Worm (Caenorhabditis elegans) whole organism, early embryonic: Measurements from ENCODE around the gene decr-1.3.

Source experiments
- ama-1 ChIP-seq: fragments of 150-350 bp; optimal IDR thresholded peaks from 2 replicates; lab custom pipeline; 2014
- ceh-36 ChIP-seq: sonication (generic microtip); optimal IDR thresholded peaks from 2 replicates; lab custom pipeline; 2016; ENCODE audit warnings: missing genetic modification characterization, inconsistent platforms, missing compliant biosample characterization
- hmbx-1 ChIP-seq: sonication (generic microtip); optimal IDR thresholded peaks from 2 replicates; lab custom pipeline; 2016; ENCODE audit warnings: mild to moderate bottlenecking, missing genetic modification characterization, missing compliant biosample characterization
- pes-1 ChIP-seq: fragments of 200-800 bp; sonication (Bioruptor generic); IDR thresholded peaks from 2 replicates; pipeline ENCODE4 v1.3.6; 2022; ENCODE audit warnings: missing genetic modification reagents, missing genetic modification characterization, missing compliant biosample characterization
- scrt-1 ChIP-seq: fragments of 200-800 bp; sonication (Bioruptor generic); IDR thresholded peaks from 2 replicates; pipeline ENCODE4 v1.3.6; 2022; ENCODE audit warnings: missing genetic modification characterization, missing compliant biosample characterization

DNA sequence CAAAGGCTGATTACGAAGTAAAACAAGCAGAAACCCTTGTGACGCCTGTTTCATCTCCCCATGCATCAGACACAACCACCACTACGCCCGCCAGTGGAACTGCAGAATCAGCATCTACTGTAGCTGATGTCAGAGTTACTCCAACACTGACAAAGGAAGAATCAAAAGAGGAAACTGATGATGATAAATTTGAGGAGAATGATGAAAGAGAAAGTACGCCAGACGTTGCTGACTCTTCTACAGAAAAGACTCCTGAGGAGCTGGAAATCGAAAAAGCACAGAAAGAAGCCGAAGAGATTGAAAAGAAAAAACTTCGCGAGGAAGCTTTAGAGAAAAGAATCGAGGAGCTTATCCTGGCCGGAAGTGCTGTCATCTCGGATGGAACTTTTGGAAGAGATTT lies 44.9 kb upstream of the decr-1.3 start:
- no peak for TF ChIP-seq ceh-36 (tag; lab: Kevin White, UChicago)
- no peak for TF ChIP-seq scrt-1 (GFP tag; lab: Robert Waterston, UW)
- TF ChIP-seq ama-1 (lab: Kevin White, UChicago), result no peak
- no peak for TF ChIP-seq pes-1 (GFP tag; lab: Robert Waterston, UW)
- TF ChIP-seq hmbx-1 (tag; lab: Kevin White, UChicago), result no peak
